Fruit fly (Drosophila melanogaster): ENCODE data around the gene CG34301.

- no peak for TF ChIP-seq Rel (GFP tag; optimal IDR thresholded peaks at IDR 0.05)
- TF ChIP-seq Rel (tag; optimal IDR thresholded peaks at IDR 0.05) = no peak
- TF ChIP-seq usp (GFP tag; optimal IDR thresholded peaks at IDR 0.05) = no peak
- peak; percentile 70 for TF ChIP-seq Vsx2 (GFP tag; optimal IDR thresholded peaks at IDR 0.05; ENCODE audit: partially characterized antibody)
- TF ChIP-seq psq (GFP tag; optimal IDR thresholded peaks at IDR 0.05) = no peak
- no peak for TF ChIP-seq jim (GFP tag; optimal IDR thresholded peaks at IDR 0.05)
- TF ChIP-seq dsf (GFP tag; optimal IDR thresholded peaks at IDR 0.05; ENCODE audit: borderline replicate concordance) = no peak
- no peak for TF ChIP-seq Mio (GFP tag; optimal IDR thresholded peaks at IDR 0.05)
- TF ChIP-seq br (GFP tag; optimal IDR thresholded peaks at IDR 0.05) = no peak
- no peak for TF ChIP-seq CrebA (GFP tag; optimal IDR thresholded peaks at IDR 0.05; ENCODE audit: borderline replicate concordance)
Observed at dm6 chr3R:8792463-8793175, 19.4 kb downstream of the CG34301 start.

Data from whole organism, wandering third instar larva.